Worm (Caenorhabditis elegans) whole organism, L4/young adult: ENCODE measurements around the gene spp-3.
A peak's percentile ranks its signal among the peaks of the same experiment; 100 is the strongest.

ENCODE experiments used
- W03F9.2 ChIP-seq: fragments of 150-350 bp; optimal IDR thresholded peaks from 2 replicates; lab custom pipeline; 2014; ENCODE audit warnings: missing biosample characterization, missing genetic modification characterization
- dao-5 ChIP-seq: sonication (generic microtip); optimal IDR thresholded peaks from 2 replicates; lab custom pipeline; 2016; ENCODE audit warnings: missing genotype, missing genetic modification characterization, moderate library complexity, missing compliant biosample characterization
- him-1 ChIP-seq: sonication (generic microtip); optimal IDR thresholded peaks from 2 replicates; lab custom pipeline; 2016; ENCODE audit warnings: missing genotype, missing genetic modification reagents, missing genetic modification characterization, missing compliant biosample characterization

The spp-3 gene

DNA sequence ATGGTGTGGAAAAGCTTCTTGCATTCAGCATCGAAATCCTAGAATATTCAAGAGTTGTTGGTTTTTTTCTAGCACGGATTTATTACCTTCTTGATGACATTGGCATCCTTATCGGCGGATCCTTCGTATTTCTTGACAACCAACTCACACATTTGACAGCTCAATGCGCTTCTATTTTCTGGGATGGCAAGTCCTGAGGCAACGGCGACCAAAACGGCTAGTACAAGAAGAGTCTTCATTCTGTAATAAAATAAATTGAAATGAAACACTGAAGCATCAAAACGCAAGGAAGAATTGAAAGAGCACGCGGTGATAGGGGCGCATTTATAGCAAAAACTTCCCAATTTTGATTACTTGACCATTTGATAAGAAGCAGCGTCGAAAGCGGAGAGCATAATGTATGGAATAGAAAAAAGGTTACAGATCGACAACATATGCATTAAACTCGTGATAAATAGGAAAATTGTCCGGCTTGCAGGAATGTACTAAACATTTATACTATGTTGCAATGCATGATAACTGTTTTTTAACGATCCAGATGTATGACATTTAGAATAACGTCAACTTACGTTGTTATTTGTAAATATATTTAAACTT, 5.1 kb upstream of the spp-3 start, which contains the start of gene spp-5:
Gene spp-5, minus strand, starts transcription at position 240 of the 597 bp plus-strand sequence.
- peak; percentile 18 for TF ChIP-seq W03F9.2 (tag; lab: Kevin White, UChicago)
- no peak for TF ChIP-seq him-1 (tag; lab: Kevin White, UChicago)

DNA sequence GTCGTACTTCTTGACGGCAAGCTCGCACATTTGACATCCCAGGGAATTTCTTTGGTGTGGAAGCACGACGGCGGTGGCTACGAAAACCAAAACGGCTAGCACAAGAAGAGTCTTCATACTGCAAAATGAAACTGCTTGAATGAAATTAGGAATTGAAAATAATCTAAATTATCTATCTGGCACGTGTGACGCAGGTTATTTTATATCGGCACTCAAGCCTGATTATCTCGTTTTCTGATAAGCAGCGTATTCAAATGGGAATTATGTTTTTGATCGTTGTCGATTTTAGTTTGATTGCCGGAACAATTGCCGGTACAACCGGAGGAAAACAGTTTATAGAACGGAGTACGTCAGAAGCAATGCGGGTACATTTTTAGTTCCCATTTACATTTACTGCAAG, 3.5 kb upstream of the spp-3 start, which contains the start of gene spp-4:
Gene spp-4, minus strand, starts transcription at position 118 of the 400 bp plus-strand sequence.
- TF ChIP-seq W03F9.2 (tag; lab: Kevin White, UChicago) (no peak), him-1 (tag; lab: Kevin White, UChicago) (no peak), dao-5 (no peak)

DNA sequence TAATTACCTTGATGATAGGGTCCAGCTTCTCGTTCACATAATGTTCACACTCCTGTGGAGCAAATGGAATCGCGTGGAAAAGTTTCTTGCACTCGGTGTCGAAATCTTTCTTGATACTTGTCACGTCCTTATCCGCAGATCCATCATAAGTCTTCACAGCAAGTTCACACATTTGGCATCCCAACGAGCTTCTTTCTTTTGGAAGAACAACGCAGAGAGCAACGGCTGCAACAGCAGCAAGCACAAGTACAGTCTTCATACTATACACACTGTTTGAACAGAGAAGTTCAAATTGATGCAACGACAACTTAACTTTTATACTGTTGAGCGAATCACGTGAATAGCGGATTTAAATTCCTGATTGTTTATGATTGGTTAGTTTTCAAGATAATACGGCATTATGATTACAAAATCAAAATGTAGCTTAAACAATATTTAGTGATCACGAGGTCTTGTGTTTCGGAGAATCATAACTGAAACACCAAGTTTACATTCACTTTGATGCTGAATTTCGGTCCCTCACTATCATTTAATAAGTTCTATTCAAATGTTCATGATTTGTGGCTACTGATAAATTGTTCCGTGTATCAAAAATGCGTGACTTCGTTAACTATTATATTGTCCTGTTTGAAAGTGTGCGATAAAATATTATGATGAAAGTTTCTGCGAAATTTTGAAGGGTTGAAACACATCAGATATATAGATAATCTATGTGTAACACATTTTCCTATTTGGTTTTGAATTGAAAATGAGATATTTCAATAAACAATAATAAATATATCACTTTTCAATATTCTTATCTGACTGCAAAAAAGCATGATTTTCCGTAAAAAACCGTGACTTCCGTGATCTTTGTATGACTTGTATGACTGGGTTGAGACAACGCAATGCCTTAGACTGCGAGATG, 1.6 kb upstream of the spp-3 start, which contains the start of the genes spp-2 and spp-6:
Gene spp-2, minus strand, starts transcription at position 334 of the 907 bp plus-strand sequence.
Gene spp-6, plus strand, starts transcription at position 857 of the 907 bp plus-strand sequence.
- no peak for TF ChIP-seq him-1 (tag; lab: Kevin White, UChicago)
- no peak for TF ChIP-seq dao-5
- no peak for TF ChIP-seq W03F9.2 (tag; lab: Kevin White, UChicago)

DNA sequence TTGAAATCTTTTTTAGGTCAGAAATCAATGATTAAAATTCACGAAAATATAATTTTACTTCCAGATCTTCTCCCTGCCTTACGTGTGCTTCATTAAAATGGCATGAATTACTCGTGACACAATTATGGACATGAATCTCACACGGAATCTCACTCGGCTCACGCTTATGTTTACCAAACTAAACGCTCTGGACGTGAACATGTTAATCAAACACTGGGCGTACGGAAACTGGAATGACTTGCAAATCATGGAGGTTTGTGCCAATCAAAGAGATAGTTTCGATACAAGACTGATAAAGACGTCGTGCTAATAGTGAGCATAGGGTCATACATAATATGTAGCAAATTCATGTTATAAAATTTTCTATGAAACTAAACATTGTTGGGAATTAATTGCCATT, 589 bp downstream of the spp-3 start:
- TF ChIP-seq dao-5 (no peak), W03F9.2 (tag; lab: Kevin White, UChicago) (no peak), him-1 (tag; lab: Kevin White, UChicago) (no peak)

DNA sequence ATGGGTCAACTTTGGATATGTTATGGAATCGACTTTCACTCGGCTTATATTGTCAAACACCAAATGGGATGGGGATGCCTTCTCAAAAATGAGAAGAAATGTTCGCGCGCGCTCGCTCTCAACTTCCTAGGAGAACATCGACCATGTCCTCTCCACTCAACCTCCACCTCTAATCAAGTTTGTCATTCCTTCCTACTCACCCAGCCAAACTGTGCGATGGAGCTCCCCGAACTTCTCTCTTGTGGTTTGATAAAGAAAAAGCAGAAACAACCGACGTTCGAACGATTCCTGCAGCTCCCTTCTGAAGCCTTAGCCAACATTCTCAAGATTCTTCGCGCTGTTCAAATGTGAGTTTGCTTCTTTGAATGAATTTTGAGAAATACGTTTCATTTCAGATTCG, 1.9 kb downstream of the spp-3 start:
- TF ChIP-seq dao-5 (no peak), him-1 (tag; lab: Kevin White, UChicago) (no peak), W03F9.2 (tag; lab: Kevin White, UChicago) (no peak)

DNA sequence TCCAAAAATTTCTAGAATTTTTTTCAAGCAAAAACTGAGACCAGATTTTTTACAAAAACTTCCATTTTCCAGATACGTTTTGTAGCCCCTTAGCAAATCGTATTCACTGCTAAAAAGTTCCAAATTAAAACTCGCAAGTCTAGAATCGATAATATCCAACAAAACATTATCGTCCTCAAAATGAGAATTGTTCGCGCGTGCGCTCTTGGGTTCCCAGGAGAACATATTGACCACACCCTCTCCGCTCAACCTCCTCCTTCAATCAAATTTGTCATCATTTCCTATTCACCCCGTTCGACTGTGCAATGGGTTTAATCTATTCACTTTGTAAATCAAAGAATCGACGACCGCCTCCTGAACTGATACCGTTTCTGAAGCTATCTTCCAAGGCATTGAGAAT, 3.3 kb downstream of the spp-3 start:
- TF ChIP-seq W03F9.2 (tag; lab: Kevin White, UChicago) (no peak), him-1 (tag; lab: Kevin White, UChicago) (no peak), dao-5 (no peak)

DNA sequence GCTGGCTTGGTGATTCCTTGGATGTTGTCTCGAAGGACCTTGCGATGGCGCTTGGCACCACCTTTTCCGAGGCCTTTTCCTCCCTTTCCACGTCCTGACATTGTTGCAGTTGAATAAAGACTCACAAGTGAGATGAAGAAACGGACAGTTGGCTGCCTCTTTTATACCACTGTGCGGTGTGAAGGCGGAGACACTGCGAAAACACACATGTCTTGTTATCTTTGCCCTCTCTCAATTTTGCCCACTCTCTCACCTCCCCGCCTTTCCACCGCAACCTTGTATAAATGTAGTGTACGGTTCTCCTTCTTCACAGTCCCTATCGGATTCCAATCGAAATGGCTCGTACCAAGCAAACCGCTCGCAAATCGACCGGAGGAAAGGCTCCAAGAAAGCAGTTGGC, 5.4 kb downstream of the spp-3 start, which contains the start of the genes his-38 and his-40:
Gene his-38, minus strand, starts transcription at position 101 of the 400 bp plus-strand sequence.
Gene his-40, plus strand, starts transcription at position 336 of the 400 bp plus-strand sequence.
- no peak for TF ChIP-seq dao-5
- no peak for TF ChIP-seq W03F9.2 (tag; lab: Kevin White, UChicago)
- TF ChIP-seq him-1 (tag; lab: Kevin White, UChicago): no peak

DNA sequence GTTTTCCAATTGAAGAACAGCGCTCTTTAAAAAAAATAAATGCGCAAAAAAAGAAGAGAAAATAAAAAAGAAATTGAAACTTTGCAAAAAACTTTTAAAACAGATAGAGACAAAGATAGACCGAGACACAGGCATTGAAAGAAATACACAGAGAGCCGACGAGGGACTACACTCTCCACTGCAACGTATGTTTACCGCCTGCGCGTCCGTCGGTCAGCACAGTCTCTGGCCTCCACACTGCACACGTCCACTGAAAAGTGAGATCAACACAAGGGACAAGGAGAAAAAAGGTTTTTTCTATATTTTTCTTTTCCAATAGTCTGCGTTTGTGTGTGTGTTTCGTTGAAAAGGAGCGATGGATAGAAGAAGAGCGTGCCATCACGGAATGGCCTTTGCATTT, 8.7 kb downstream of the spp-3 start:
- TF ChIP-seq dao-5 (no peak), him-1 (tag; lab: Kevin White, UChicago) (no peak), W03F9.2 (tag; lab: Kevin White, UChicago) (no peak)

DNA sequence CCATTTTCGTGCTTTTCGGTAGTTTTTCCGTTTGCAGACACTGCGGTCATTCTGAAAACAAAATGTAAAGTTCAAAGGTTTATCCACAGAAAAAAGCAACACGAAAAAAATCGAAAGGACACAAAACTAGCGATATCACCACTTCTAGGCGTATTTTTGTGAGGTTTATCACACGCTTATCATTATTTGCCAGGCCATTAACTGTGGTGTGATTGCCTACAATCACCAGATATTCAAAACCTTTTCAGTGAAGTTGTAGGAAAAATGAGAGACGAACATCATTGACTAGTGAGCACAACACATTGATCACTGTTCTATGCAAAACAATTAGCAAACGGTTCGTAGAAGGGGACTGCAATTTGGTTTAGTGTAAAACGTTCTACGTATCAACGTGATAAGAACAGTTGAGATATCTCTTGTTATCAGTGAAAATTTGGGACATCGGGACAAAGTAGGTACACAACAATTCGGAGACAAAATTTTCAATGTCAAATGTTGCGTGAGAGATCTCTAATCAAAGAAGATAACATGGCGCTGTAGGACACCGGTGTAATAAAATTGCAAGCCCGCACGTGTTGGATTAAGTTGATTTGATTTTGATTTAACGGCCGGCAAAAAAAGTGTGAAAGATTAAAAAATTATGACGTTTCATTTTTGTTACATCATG, 9.5 kb downstream of the spp-3 start, which contains the start of gene sur-5:
Gene sur-5, minus strand, starts transcription at position 51 of the 667 bp plus-strand sequence.
- no peak for TF ChIP-seq him-1 (tag; lab: Kevin White, UChicago)
- no peak for TF ChIP-seq W03F9.2 (tag; lab: Kevin White, UChicago)
- TF ChIP-seq dao-5: no peak

DNA sequence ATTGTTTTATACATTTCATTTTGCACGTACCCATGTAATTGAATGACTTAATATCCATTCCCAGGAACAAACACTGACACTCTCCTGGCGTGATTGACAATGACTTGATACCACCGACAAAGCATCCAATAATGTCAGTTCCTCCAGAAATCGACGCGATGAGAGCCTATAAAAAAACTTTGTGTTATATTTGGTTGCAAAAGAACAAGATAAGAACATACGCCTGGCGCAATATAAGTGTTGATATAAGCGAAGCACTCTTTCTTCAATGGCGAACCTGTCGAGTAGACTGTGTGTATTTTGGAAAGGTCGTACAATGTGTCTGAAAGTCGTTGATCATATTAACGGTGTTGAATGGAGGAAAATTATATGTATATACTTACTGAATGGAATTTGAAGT, 12.0 kb downstream of the spp-3 start:
- TF ChIP-seq him-1 (tag; lab: Kevin White, UChicago) (no peak), dao-5 (no peak), W03F9.2 (tag; lab: Kevin White, UChicago) (no peak)

DNA sequence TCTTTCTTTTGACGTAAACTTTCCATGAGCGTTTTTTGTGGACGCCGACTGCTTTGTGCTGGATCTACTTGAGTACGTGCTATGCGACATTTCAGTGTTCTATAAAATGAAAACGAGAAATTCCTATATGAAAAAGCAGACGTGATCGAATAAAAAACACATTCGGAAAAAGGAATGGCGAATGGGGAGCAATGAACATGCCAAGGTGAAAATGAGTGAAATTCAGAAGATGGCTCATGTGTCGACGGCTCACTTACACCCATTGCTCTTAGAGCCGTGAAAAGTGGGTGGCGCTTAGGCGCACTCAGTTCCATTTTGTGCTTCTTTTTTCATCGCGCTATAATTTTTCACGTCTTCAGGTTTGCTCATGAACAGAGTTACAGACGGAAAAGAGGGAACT, 16.5 kb downstream of the spp-3 start, which contains the start of gene K03A1.4:
Gene K03A1.4, minus strand, starts transcription at position 101 of the 400 bp plus-strand sequence.
- TF ChIP-seq dao-5 (no peak), him-1 (tag; lab: Kevin White, UChicago) (no peak), W03F9.2 (tag; lab: Kevin White, UChicago) (no peak)

DNA sequence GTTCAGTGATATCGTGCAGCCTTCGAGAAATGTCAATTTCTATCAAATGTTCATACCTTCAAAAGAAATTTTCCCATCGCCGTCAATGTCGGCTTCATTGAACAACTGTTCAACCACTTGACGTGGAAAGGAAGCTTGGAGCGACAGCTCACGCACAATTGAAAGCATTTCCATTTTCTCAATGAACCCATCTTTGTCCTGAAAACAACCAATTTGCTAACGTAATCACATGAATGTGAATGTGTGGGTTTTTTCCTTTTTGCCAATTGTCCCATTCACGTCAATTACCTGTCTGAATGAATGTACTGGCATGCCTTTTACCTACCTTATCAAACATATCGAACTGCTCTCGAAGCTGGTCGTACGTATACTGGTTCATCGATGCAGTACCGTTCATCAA, 18.8 kb downstream of the spp-3 start:
- TF ChIP-seq him-1 (tag; lab: Kevin White, UChicago): no peak
- TF ChIP-seq dao-5: no peak
- no peak for TF ChIP-seq W03F9.2 (tag; lab: Kevin White, UChicago)

DNA sequence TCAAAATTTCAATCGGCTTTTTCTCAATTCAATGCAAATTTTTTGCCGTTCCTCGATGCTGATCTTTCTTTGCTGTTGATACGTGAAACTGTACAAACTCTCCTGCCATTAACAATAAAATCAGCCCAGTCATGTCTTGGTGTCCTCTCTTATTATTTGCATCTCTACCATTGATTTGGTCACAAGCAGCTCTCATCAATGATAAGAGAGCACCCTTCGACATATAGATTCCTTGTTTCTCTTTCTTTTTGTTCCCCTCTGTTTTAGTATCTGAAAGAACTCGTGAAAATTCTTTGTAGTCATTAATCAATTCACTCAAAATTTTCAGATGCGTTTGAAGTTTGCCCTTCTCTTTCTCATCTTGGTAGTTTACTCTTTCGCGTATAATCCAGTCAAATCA, 23.3 kb downstream of the spp-3 start, which contains the start of gene lron-7:
Gene lron-7, plus strand, starts transcription at position 323 of the 400 bp plus-strand sequence.
- TF ChIP-seq W03F9.2 (tag; lab: Kevin White, UChicago): no peak
- TF ChIP-seq him-1 (tag; lab: Kevin White, UChicago): no peak
- no peak for TF ChIP-seq dao-5
